Fruit fly (Drosophila melanogaster) S2 (cell line): Measurements from ENCODE around the gene CG3706.

Source experiments
- CG8478 ChIP-seq: fragments of >200 bp; optimal IDR thresholded peaks from 2 replicates; lab custom pipeline; 2018
- CTCF ChIP-seq, 2 experiments: fragments of >200 bp; optimal IDR thresholded peaks; 2 replicates each; lab custom pipeline; 2018

DNA sequence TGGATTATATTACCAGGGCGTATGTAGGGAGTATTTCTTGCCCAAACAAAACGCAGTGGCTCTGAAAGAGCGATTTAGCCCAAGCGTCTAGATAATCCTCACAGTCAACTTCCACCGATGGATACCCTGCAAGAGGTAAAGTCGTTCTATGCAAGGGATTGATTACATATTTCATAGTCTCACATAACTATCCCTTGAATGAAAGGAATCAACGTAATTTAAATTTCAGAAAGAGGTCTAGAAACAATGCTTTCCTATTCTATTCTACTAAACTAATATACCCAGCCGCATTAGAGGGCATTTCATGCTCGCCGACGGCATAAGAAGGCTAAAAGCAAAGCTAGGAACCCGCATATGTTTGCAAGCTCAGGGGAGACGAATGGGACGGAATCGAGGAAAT, 34.5 kb upstream of the CG3706 start:
- TF ChIP-seq CTCF (optimal IDR thresholded peaks at IDR 0.05; lab: Kevin White, UChicago): no peak
- no peak for TF ChIP-seq CG8478
